Fruit fly (Drosophila melanogaster) whole organism, embryonic: ENCODE measurements around the gene Ppn.
A peak's percentile ranks its signal among the peaks of the same experiment; 100 is the strongest.

Experiments used
- Abd-B ChIP-seq: fragments of 200-800 bp; sonication (Bioruptor generic); optimal IDR thresholded peaks from 2 replicates; lab custom pipeline; 2018; ENCODE audit warnings: missing biosample characterization, mild to moderate bottlenecking, missing genetic modification characterization, moderate library complexity
- Atf3 ChIP-seq: fragments of 200-800 bp; sonication (Bioruptor generic); optimal IDR thresholded peaks from 3 replicates; lab custom pipeline; 2016; ENCODE audit warnings: missing biosample characterization, missing genetic modification characterization
- BEAF-32 ChIP-seq: fragments of 200-800 bp; sonication (Bioruptor generic); optimal IDR thresholded peaks from 3 replicates; lab custom pipeline; 2017; ENCODE audit warnings: missing biosample characterization, missing genetic modification characterization, mild to moderate bottlenecking, moderate library complexity, missing genetic modification reagents
- Bgb ChIP-seq: fragments of 200-800 bp; sonication (Bioruptor generic); IDR thresholded peaks from 2 replicates; pipeline ENCODE4 v1.3.6; 2022; ENCODE audit warnings: missing biosample characterization, missing genetic modification characterization; ENCODE audit not compliant: partially characterized antibody
- CG10366 ChIP-seq: fragments of 200-800 bp; sonication (Bioruptor generic); IDR thresholded peaks from 2 replicates; pipeline ENCODE4 v1.3.6; 2022; ENCODE audit warnings: missing biosample characterization, missing genetic modification characterization
- CG12391 ChIP-seq: fragments of 200-800 bp; sonication (Bioruptor generic); optimal IDR thresholded peaks from 3 replicates; lab custom pipeline; 2018; ENCODE audit warnings: missing biosample characterization, mild to moderate bottlenecking, missing genetic modification characterization, moderate library complexity
- CG15514 ChIP-seq: fragments of 200-800 bp; sonication (Bioruptor generic); optimal IDR thresholded peaks from 3 replicates; lab custom pipeline; 2017; ENCODE audit warnings: missing biosample characterization, missing genetic modification characterization, mild to moderate bottlenecking, moderate library complexity, missing genetic modification reagents
- CG15601 ChIP-seq: fragments of 200-800 bp; sonication (Bioruptor generic); optimal IDR thresholded peaks from 3 replicates; lab custom pipeline; 2019; ENCODE audit warnings: missing biosample characterization, mild to moderate bottlenecking, missing genetic modification characterization, moderate library complexity
- CG2678 ChIP-seq: fragments of 200-800 bp; sonication (Bioruptor generic); optimal IDR thresholded peaks from 3 replicates; lab custom pipeline; 2019; ENCODE audit warnings: missing biosample characterization, mild to moderate bottlenecking, missing genetic modification characterization, moderate library complexity
- CG30403 ChIP-seq: fragments of 200-800 bp; sonication (Bioruptor generic); optimal IDR thresholded peaks from 3 replicates; lab custom pipeline; 2016; ENCODE audit warnings: missing biosample characterization, missing genetic modification characterization
- CG31441 ChIP-seq: fragments of 200-800 bp; sonication (Bioruptor generic); IDR thresholded peaks from 2 replicates; pipeline ENCODE4 v1.3.6; 2022; ENCODE audit warnings: missing biosample characterization, missing genetic modification characterization
- CG32532 ChIP-seq: fragments of 200-800 bp; sonication (Bioruptor generic); IDR thresholded peaks from 2 replicates; pipeline ENCODE4 v1.3.6; 2022; ENCODE audit warnings: missing biosample characterization, missing genetic modification characterization
- CG34376 ChIP-seq: fragments of 200-800 bp; sonication (Bioruptor generic); optimal IDR thresholded peaks from 2 replicates; lab custom pipeline; 2018; ENCODE audit warnings: missing biosample characterization, mild to moderate bottlenecking, missing genetic modification characterization
- CG4820 ChIP-seq: fragments of 200-800 bp; sonication (Bioruptor generic); optimal IDR thresholded peaks from 3 replicates; lab custom pipeline; 2016; ENCODE audit warnings: missing biosample characterization, missing genetic modification characterization
- CG7928 ChIP-seq: fragments of 200-800 bp; sonication (Bioruptor generic); optimal IDR thresholded peaks from 2 replicates; lab custom pipeline; 2017; ENCODE audit warnings: missing biosample characterization, mild to moderate bottlenecking, missing genetic modification characterization
- Dek ChIP-seq: fragments of 200-800 bp; sonication (Bioruptor generic); optimal IDR thresholded peaks from 3 replicates; lab custom pipeline; 2019; ENCODE audit warnings: missing biosample characterization, mild to moderate bottlenecking, missing genetic modification characterization, moderate library complexity
- Doc2 ChIP-seq: fragments of 200-800 bp; sonication (Bioruptor generic); IDR thresholded peaks from 2 replicates; pipeline ENCODE4 v1.3.6; 2022; ENCODE audit warnings: missing biosample characterization, missing genetic modification characterization
- Drgx ChIP-seq: fragments of 200-800 bp; sonication (Bioruptor generic); IDR thresholded peaks from 2 replicates; pipeline ENCODE4 v1.3.6; 2022; ENCODE audit warnings: missing biosample characterization, missing genetic modification characterization
- Fer1 ChIP-seq: fragments of 200-800 bp; sonication (Bioruptor generic); optimal IDR thresholded peaks from 2 replicates; lab custom pipeline; 2017; ENCODE audit warnings: missing biosample characterization, mild to moderate bottlenecking, missing genetic modification characterization
- Hmx ChIP-seq: fragments of 200-800 bp; sonication (Bioruptor generic); optimal IDR thresholded peaks from 2 replicates; lab custom pipeline; 2016; ENCODE audit warnings: missing biosample characterization, missing genetic modification characterization
- Hr3 ChIP-seq: fragments of 200-800 bp; sonication (Bioruptor generic); optimal IDR thresholded peaks from 3 replicates; lab custom pipeline; 2016; ENCODE audit warnings: missing biosample characterization, missing genetic modification characterization
- MBD-R2 ChIP-seq: fragments of 200-800 bp; sonication (Bioruptor generic); IDR thresholded peaks from 2 replicates; pipeline ENCODE4 v1.3.6; 2022; ENCODE audit warnings: missing biosample characterization, missing genetic modification characterization
- Oli ChIP-seq: fragments of 200-800 bp; sonication (Bioruptor generic); optimal IDR thresholded peaks from 2 replicates; lab custom pipeline; 2018; ENCODE audit warnings: missing biosample characterization, mild to moderate bottlenecking, missing genetic modification characterization, moderate library complexity
- Rfx ChIP-seq: fragments of 200-800 bp; sonication (Bioruptor generic); IDR thresholded peaks from 2 replicates; pipeline ENCODE4 v1.3.6; 2022; ENCODE audit warnings: missing biosample characterization, missing genetic modification characterization
- Sox102F ChIP-seq: fragments of 200-800 bp; sonication (Bioruptor generic); optimal IDR thresholded peaks from 2 replicates; lab custom pipeline; 2018; ENCODE audit warnings: missing biosample characterization, mild to moderate bottlenecking, missing genetic modification characterization, moderate library complexity
- YL-1 ChIP-seq: fragments of 200-800 bp; sonication (Bioruptor generic); optimal IDR thresholded peaks from 3 replicates; lab custom pipeline; 2017; ENCODE audit warnings: missing biosample characterization, mild to moderate bottlenecking, missing genetic modification characterization
- az2 ChIP-seq: fragments of 200-800 bp; sonication (Bioruptor generic); optimal IDR thresholded peaks from 3 replicates; lab custom pipeline; 2016; ENCODE audit warnings: missing biosample characterization, missing genetic modification characterization
- bab2 ChIP-seq: fragments of 200-800 bp; sonication (Bioruptor generic); optimal IDR thresholded peaks from 2 replicates; lab custom pipeline; 2016; ENCODE audit warnings: missing biosample characterization, missing genetic modification characterization
- bcd ChIP-seq: fragments of 200-800 bp; sonication (Bioruptor generic); optimal IDR thresholded peaks from 2 replicates; lab custom pipeline; 2017; ENCODE audit warnings: missing biosample characterization, mild to moderate bottlenecking, missing genetic modification characterization
- crp ChIP-seq, 2 experiments: fragments of 200-800 bp; sonication (Bioruptor generic); optimal IDR thresholded peaks; 2 replicates in 1 of 2; 3 replicates in 1 of 2; lab custom pipeline; 2017; ENCODE audit warnings: missing biosample characterization in 2 of 2, missing genetic modification characterization in 2 of 2, mild to moderate bottlenecking in 1 of 2, moderate library complexity in 1 of 2
- danr ChIP-seq: fragments of 200-800 bp; sonication (Bioruptor generic); IDR thresholded peaks from 2 replicates; pipeline ENCODE4 v1.3.6; 2022; ENCODE audit warnings: missing biosample characterization, missing genetic modification characterization
- ems ChIP-seq: fragments of 200-800 bp; sonication (Bioruptor generic); optimal IDR thresholded peaks from 3 replicates; lab custom pipeline; 2016; ENCODE audit warnings: missing biosample characterization, missing genetic modification characterization
- esg ChIP-seq: fragments of 200-800 bp; sonication (Bioruptor generic); conservative IDR thresholded peaks from 2 replicates; pipeline ENCODE4 v1.3.6; 2022; ENCODE audit warnings: missing biosample characterization, missing genetic modification characterization
- grn ChIP-seq: fragments of 200-800 bp; sonication (Bioruptor generic); optimal IDR thresholded peaks from 3 replicates; lab custom pipeline; 2017; ENCODE audit warnings: missing biosample characterization, missing genetic modification characterization
- ind ChIP-seq: fragments of 200-800 bp; sonication (Bioruptor generic); optimal IDR thresholded peaks from 3 replicates; lab custom pipeline; 2016; ENCODE audit warnings: missing biosample characterization, missing genetic modification characterization
- insv ChIP-seq, 2 experiments: fragments of 200-800 bp; sonication (Bioruptor generic); optimal IDR thresholded peaks; 3 replicates each; lab custom pipeline; 2016 to 2018; ENCODE audit warnings: missing biosample characterization in 2 of 2, missing genetic modification characterization in 2 of 2
- jigr1 ChIP-seq: fragments of 200-800 bp; sonication (Bioruptor generic); IDR thresholded peaks from 3 replicates; pipeline ENCODE4 v1.3.6; 2022; ENCODE audit warnings: missing biosample characterization, missing genetic modification characterization
- lola ChIP-seq, 3 experiments: fragments of >200 bp in 2 of 3; fragments of 200-800 bp in 1 of 3; sonication (Bioruptor generic) in 1 of 3; optimal IDR thresholded peaks; 2 replicates each; lab custom pipeline; 2017 to 2019; ENCODE audit warnings: missing biosample characterization in 3 of 3, missing genetic modification characterization in 3 of 3, mild to moderate bottlenecking in 1 of 3, moderate library complexity in 1 of 3
- onecut ChIP-seq: fragments of 200-800 bp; sonication (Bioruptor generic); IDR thresholded peaks from 2 replicates; pipeline ENCODE4 v1.3.6; 2022; ENCODE audit warnings: missing biosample characterization, missing genetic modification characterization
- pan ChIP-seq, 4 experiments: fragments of >200 bp in 3 of 4; fragments of 200-800 bp in 1 of 4; sonication (Bioruptor generic) in 1 of 4; optimal IDR thresholded peaks in 3 of 4; IDR thresholded peaks in 1 of 4; 2 replicates each; pipeline versions ENCODE4 v1.3.6 to Lab custom; 2017 to 2022; ENCODE audit warnings: missing biosample characterization in 2 of 4, missing genetic modification characterization in 2 of 4, mixed read lengths in 1 of 4
- pfk ChIP-seq: fragments of 200-800 bp; sonication (Bioruptor generic); optimal IDR thresholded peaks from 2 replicates; lab custom pipeline; 2018; ENCODE audit warnings: missing biosample characterization, mild to moderate bottlenecking, missing genetic modification characterization, moderate library complexity
- pum ChIP-seq: fragments of 200-800 bp; sonication (Bioruptor generic); optimal IDR thresholded peaks from 2 replicates; lab custom pipeline; 2016; ENCODE audit warnings: missing biosample characterization, missing genetic modification characterization
- repo ChIP-seq: fragments of 200-800 bp; sonication (Bioruptor generic); optimal IDR thresholded peaks from 2 replicates; lab custom pipeline; 2016; ENCODE audit warnings: missing biosample characterization, missing genetic modification characterization
- rib ChIP-seq: fragments of 200-800 bp; sonication (Bioruptor generic); IDR thresholded peaks from 2 replicates; pipeline ENCODE4 v1.3.6; 2022; ENCODE audit warnings: missing biosample characterization, missing genetic modification characterization
- sens ChIP-seq: fragments of 200-800 bp; sonication (Bioruptor generic); peaks from one replicate; lab custom pipeline; 2016; ENCODE audit warnings: missing biosample characterization, missing genetic modification characterization
- sqz ChIP-seq: fragments of 200-800 bp; sonication (Bioruptor generic); optimal IDR thresholded peaks from 3 replicates; lab custom pipeline; 2018; ENCODE audit warnings: missing biosample characterization, mild to moderate bottlenecking, missing genetic modification characterization
- stwl ChIP-seq: fragments of 200-800 bp; sonication (Bioruptor generic); optimal IDR thresholded peaks from 3 replicates; lab custom pipeline; 2018; ENCODE audit warnings: missing biosample characterization, mild to moderate bottlenecking, missing genetic modification characterization, moderate library complexity
- tin ChIP-seq: fragments of 200-800 bp; sonication (Bioruptor generic); optimal IDR thresholded peaks from 3 replicates; lab custom pipeline; 2016; ENCODE audit warnings: missing biosample characterization, missing genetic modification characterization

The Ppn gene

DNA sequence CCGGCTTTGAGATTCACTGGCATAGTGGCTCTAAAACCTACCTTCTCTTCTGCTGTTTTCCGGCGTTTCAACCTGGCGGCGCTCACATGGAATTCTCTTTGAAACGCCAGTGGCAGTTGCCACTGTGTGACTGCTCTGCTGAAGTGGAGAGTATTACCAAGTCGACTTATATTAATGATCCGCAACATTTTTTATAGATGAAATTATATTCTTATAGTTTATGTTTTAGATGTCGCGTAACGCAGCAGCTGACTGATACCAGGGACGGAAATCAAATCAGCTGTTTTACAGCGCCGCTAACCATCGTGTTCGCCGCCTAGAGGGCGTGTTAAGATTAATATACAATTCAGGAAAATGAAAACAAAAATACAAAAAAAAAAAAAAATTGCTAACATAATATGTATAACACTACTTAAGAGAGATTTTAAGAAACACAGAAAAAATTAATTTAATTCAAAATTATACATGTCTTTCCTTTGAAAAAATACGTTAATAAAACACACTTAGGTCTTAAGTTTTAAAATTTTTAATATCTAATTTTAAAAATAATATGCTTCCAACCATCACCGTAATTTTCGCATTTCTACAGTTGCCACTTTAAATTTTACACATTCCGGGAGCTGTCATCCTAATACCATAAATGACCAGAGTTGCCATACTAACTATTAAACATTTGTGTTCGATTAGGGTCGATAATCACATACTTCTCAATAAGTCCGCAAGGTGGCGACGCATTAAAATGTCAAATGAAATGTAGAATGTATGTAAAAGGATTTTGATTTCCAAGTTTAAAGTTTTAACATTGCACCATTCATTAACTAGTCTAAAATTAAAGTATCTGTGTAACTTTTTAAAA is 4.6 kb upstream of the Ppn start, which contains the start of gene mIF2 (continued):
- peak; percentile 61 for TF ChIP-seq onecut (GFP tag; lab: Robert Waterston, UW)
- no peak for TF ChIP-seq grn (GFP tag; lab: Kevin White, UChicago)
- peak; percentile 22 for TF ChIP-seq stwl
- peak; percentile 33 for TF ChIP-seq CG30403 (GFP tag; lab: Kevin White, UChicago)
- TF ChIP-seq sens (GFP tag; lab: Kevin White, UChicago), result peak; percentile 1
- peak; percentile 40; the same call in 1 of the 2 replicates for TF ChIP-seq CG31441
- peak; percentile 15 for TF ChIP-seq az2 (GFP tag; lab: Kevin White, UChicago)
- TF ChIP-seq danr (GFP tag; lab: Robert Waterston, UW), result no peak
- TF ChIP-seq sqz (GFP tag; lab: Kevin White, UChicago), result peak; percentile 62
- no peak for TF ChIP-seq CG4820 (GFP tag; lab: Kevin White, UChicago)
- TF ChIP-seq tin (GFP tag; lab: Kevin White, UChicago), result peak; percentile 16
- TF ChIP-seq crp (GFP tag; optimal IDR thresholded peaks at IDR 0.05; lab: Kevin White, UChicago), result peak; percentile 99 to 100
- peak in 1 of 2 experiments; percentile 44 for TF ChIP-seq insv (GFP tag; optimal IDR thresholded peaks at IDR 0.05; lab: Kevin White, UChicago)
- peak; percentile 43 for TF ChIP-seq CG15601 (tag; lab: Kevin White, UChicago)
- no peak for TF ChIP-seq rib
- TF ChIP-seq CG2678, result peak; percentile 4
- peak; percentile 39; the same call in 1 of the 2 replicates for TF ChIP-seq Rfx (GFP tag; lab: Robert Waterston, UW)
- peak; percentile 26 for TF ChIP-seq Dek (tag; lab: Kevin White, UChicago)
- no peak for TF ChIP-seq repo (GFP tag; lab: Kevin White, UChicago)
- no peak for TF ChIP-seq ems
- TF ChIP-seq esg (GFP tag; lab: Robert Waterston, UW), result no peak
- TF ChIP-seq pum, result no peak
- TF ChIP-seq CG32532 (GFP tag; lab: Robert Waterston, UW), result peak; percentile 8; the same call in 1 of the 2 replicates
- no peak for TF ChIP-seq Atf3 (GFP tag; lab: Kevin White, UChicago)
- no peak for TF ChIP-seq pan (optimal IDR thresholded peaks at IDR 0.05; lab: Kevin White, UChicago)
- TF ChIP-seq pan (GFP tag; optimal IDR thresholded peaks at IDR 0.05 in 1 of 2, IDR thresholded peaks at IDR 0.05 in 1 of 2), result peak in 1 of 2 experiments; percentile 35
- peak; percentile 8 for TF ChIP-seq bcd
- TF ChIP-seq CG15514, result peak; percentile 11
- peak; percentile 91; the same call in 2 of the 3 replicates for TF ChIP-seq jigr1 (GFP tag; lab: Robert Waterston, UW)
- TF ChIP-seq MBD-R2 (GFP tag; lab: Robert Waterston, UW), result peak; percentile 92
- TF ChIP-seq ind (GFP tag; lab: Kevin White, UChicago), result peak; percentile 10
- TF ChIP-seq lola (GFP tag; optimal IDR thresholded peaks at IDR 0.05; lab: Kevin White, UChicago), result peak in 1 of 3 experiments; percentile 23
- peak; percentile 59 for TF ChIP-seq CG12391 (tag; lab: Kevin White, UChicago)
- peak; percentile 1 for TF ChIP-seq bab2
- TF ChIP-seq CG10366 (GFP tag; lab: Robert Waterston, UW), result peak; percentile 32; the same call in 1 of the 2 replicates
- no peak for TF ChIP-seq Fer1 (GFP tag; lab: Kevin White, UChicago)
- peak; percentile 18 for TF ChIP-seq YL-1
- peak; percentile 90 for TF ChIP-seq CG7928
- peak; percentile 19 for TF ChIP-seq Sox102F (GFP tag; lab: Kevin White, UChicago)
- TF ChIP-seq Bgb, result peak; percentile 68
- no peak for TF ChIP-seq CG34376 (GFP tag; lab: Kevin White, UChicago)
- TF ChIP-seq Doc2 (GFP tag; lab: Robert Waterston, UW), result no peak
- peak; percentile 52; the same call in 1 of the 2 replicates for TF ChIP-seq Drgx (GFP tag; lab: Robert Waterston, UW)
- TF ChIP-seq pfk, result no peak
- peak; percentile 20 for TF ChIP-seq BEAF-32 (GFP tag; lab: Kevin White, UChicago)
- TF ChIP-seq Hmx (GFP tag; lab: Kevin White, UChicago), result no peak
- peak; percentile 36 for TF ChIP-seq Abd-B (GFP tag; lab: Kevin White, UChicago)
- TF ChIP-seq Hr3, result peak; percentile 19
- TF ChIP-seq Oli (tag; lab: Kevin White, UChicago), result no peak
